Worm (Caenorhabditis elegans) whole organism, young adult: ENCODE results near the gene hrg-2.

ENCODE experiments used
- B0019.2 ChIP-seq: fragments of 200-800 bp; sonication (Bioruptor generic); conservative IDR thresholded peaks from 2 replicates; pipeline ENCODE4 v1.3.6; 2022; ENCODE audit warnings: missing genetic modification reagents, missing genetic modification characterization, missing compliant biosample characterization
- B0336.3 ChIP-seq: fragments of 200-800 bp; sonication (Bioruptor generic); IDR thresholded peaks from 2 replicates; pipeline ENCODE4 v1.3.6; 2022; ENCODE audit warnings: missing genetic modification characterization, missing compliant biosample characterization
- F10E7.11 ChIP-seq: sonication (generic microtip); optimal IDR thresholded peaks from 2 replicates; lab custom pipeline; 2017; ENCODE audit warnings: mild to moderate bottlenecking, missing genetic modification characterization, moderate library complexity, missing compliant biosample characterization
- F37B4.10 ChIP-seq: fragments of 200-800 bp; sonication (Bioruptor generic); IDR thresholded peaks from 2 replicates; pipeline ENCODE4 v1.3.6; 2022; ENCODE audit warnings: missing genetic modification characterization, missing compliant biosample characterization
- F39B2.1 ChIP-seq: fragments of 200-800 bp; sonication (Bioruptor generic); IDR thresholded peaks from 2 replicates; pipeline ENCODE4 v1.3.6; 2022; ENCODE audit warnings: missing genetic modification reagents, missing genetic modification characterization, missing compliant biosample characterization
- F57C9.4 ChIP-seq: sonication (generic microtip); optimal IDR thresholded peaks from 2 replicates; lab custom pipeline; 2017; ENCODE audit warnings: mild to moderate bottlenecking, missing genetic modification characterization, missing compliant biosample characterization
- T07F8.4 ChIP-seq: sonication (generic microtip); optimal IDR thresholded peaks from 2 replicates; lab custom pipeline; 2016; ENCODE audit warnings: mild to moderate bottlenecking, missing genetic modification characterization, moderate library complexity, missing compliant biosample characterization
- Y53F4B.3 ChIP-seq: fragments of 200-800 bp; sonication (Bioruptor generic); IDR thresholded peaks from 2 replicates; pipeline ENCODE4 v1.3.6; 2022; ENCODE audit warnings: missing genetic modification reagents, missing genetic modification characterization, missing compliant biosample characterization
- Y95B8A.8 ChIP-seq: fragments of 200-800 bp; sonication (Bioruptor generic); IDR thresholded peaks from 2 replicates; pipeline ENCODE4 v1.3.6; 2022; ENCODE audit warnings: missing genetic modification reagents, missing genetic modification characterization, missing compliant biosample characterization
- attf-3 ChIP-seq: fragments of 200-800 bp; sonication (Bioruptor generic); conservative IDR thresholded peaks from 2 replicates; pipeline ENCODE4 v1.3.6; 2022; ENCODE audit warnings: missing genetic modification reagents, missing genetic modification characterization, missing compliant biosample characterization
- attf-5 ChIP-seq: fragments of 200-800 bp; sonication (Bioruptor generic); optimal IDR thresholded peaks from 2 replicates; lab custom pipeline; 2018; ENCODE audit warnings: mild to moderate bottlenecking, missing genetic modification characterization, missing compliant biosample characterization
- ccch-3 ChIP-seq: fragments of 200-800 bp; sonication (Bioruptor generic); optimal IDR thresholded peaks from 2 replicates; lab custom pipeline; 2018; ENCODE audit warnings: mild to moderate bottlenecking, missing genetic modification characterization, missing compliant biosample characterization
- ceh-79 ChIP-seq: sonication (generic microtip); optimal IDR thresholded peaks from 2 replicates; lab custom pipeline; 2017; ENCODE audit warnings: mild to moderate bottlenecking, missing genetic modification characterization, missing compliant biosample characterization
- ceh-91 ChIP-seq: fragments of 200-800 bp; sonication (Bioruptor generic); IDR thresholded peaks from 2 replicates; pipeline ENCODE4 v1.3.6; 2022; ENCODE audit warnings: missing genetic modification reagents, missing genetic modification characterization, missing compliant biosample characterization
- dpff-1 ChIP-seq: sonication (generic microtip); optimal IDR thresholded peaks from 2 replicates; lab custom pipeline; 2017; ENCODE audit warnings: mild to moderate bottlenecking, missing genetic modification characterization, missing compliant biosample characterization
- egl-44 ChIP-seq: fragments of 200-800 bp; sonication (Bioruptor generic); IDR thresholded peaks from 2 replicates; pipeline ENCODE4 v1.3.6; 2022; ENCODE audit warnings: missing genetic modification reagents, missing genetic modification characterization, missing compliant biosample characterization
- egrh-3 ChIP-seq: fragments of 200-800 bp; sonication (Bioruptor generic); IDR thresholded peaks from 2 replicates; pipeline ENCODE4 v1.3.6; 2022; ENCODE audit warnings: missing genetic modification reagents, missing genetic modification characterization, missing compliant biosample characterization
- ets-4 ChIP-seq: fragments of 200-800 bp; sonication (Bioruptor generic); optimal IDR thresholded peaks from 2 replicates; lab custom pipeline; 2018; ENCODE audit warnings: mild to moderate bottlenecking, missing genetic modification characterization, missing compliant biosample characterization
- hsf-1 ChIP-seq: fragments of 200-800 bp; sonication (Bioruptor generic); IDR thresholded peaks from 2 replicates; pipeline ENCODE4 v1.3.6; 2022; ENCODE audit warnings: missing genetic modification reagents, missing genetic modification characterization, missing compliant biosample characterization
- lin-40 ChIP-seq: sonication (generic microtip); optimal IDR thresholded peaks from 2 replicates; lab custom pipeline; 2016; ENCODE audit warnings: missing genetic modification characterization, mild to moderate bottlenecking, missing compliant biosample characterization, missing genotype, missing genetic modification reagents
- lir-1 ChIP-seq: fragments of 200-800 bp; sonication (Bioruptor generic); conservative IDR thresholded peaks from 2 replicates; pipeline ENCODE4 v1.3.6; 2022; ENCODE audit warnings: missing genetic modification reagents, missing genetic modification characterization, missing compliant biosample characterization
- lsl-1 ChIP-seq: fragments of 200-800 bp; sonication (Bioruptor generic); optimal IDR thresholded peaks from 2 replicates; lab custom pipeline; 2018; ENCODE audit warnings: mild to moderate bottlenecking, missing genetic modification characterization, moderate library complexity, missing compliant biosample characterization
- madf-3 ChIP-seq: fragments of 200-800 bp; sonication (Bioruptor generic); IDR thresholded peaks from 2 replicates; pipeline ENCODE4 v1.3.6; 2022; ENCODE audit warnings: missing genetic modification reagents, missing genetic modification characterization, missing compliant biosample characterization
- madf-6 ChIP-seq: fragments of 200-800 bp; sonication (Bioruptor generic); IDR thresholded peaks from 2 replicates; pipeline ENCODE4 v1.3.6; 2022; ENCODE audit warnings: missing genetic modification reagents, missing genetic modification characterization, missing compliant biosample characterization
- madf-8 ChIP-seq: fragments of 200-800 bp; sonication (Bioruptor generic); conservative IDR thresholded peaks from 2 replicates; pipeline ENCODE4 v1.3.6; 2022; ENCODE audit warnings: missing genetic modification reagents, missing genetic modification characterization, missing compliant biosample characterization
- mxl-1 ChIP-seq: sonication (generic microtip); optimal IDR thresholded peaks from 2 replicates; lab custom pipeline; 2016; ENCODE audit warnings: missing genetic modification characterization, missing compliant biosample characterization
- nfya-2 ChIP-seq: fragments of 200-800 bp; sonication (Bioruptor generic); IDR thresholded peaks from 2 replicates; pipeline ENCODE4 v1.3.6; 2022; ENCODE audit warnings: missing genetic modification reagents, missing genetic modification characterization, missing compliant biosample characterization
- nhr-120 ChIP-seq: fragments of 200-800 bp; sonication (Bioruptor generic); IDR thresholded peaks from 2 replicates; pipeline ENCODE4 v1.3.6; 2022; ENCODE audit warnings: missing genetic modification characterization, missing compliant biosample characterization
- nhr-27 ChIP-seq: fragments of 200-800 bp; sonication (Bioruptor generic); optimal IDR thresholded peaks from 2 replicates; lab custom pipeline; 2018; ENCODE audit warnings: mild to moderate bottlenecking, missing genetic modification characterization, moderate library complexity, missing compliant biosample characterization
- nhr-80 ChIP-seq: sonication (generic microtip); optimal IDR thresholded peaks from 2 replicates; lab custom pipeline; 2016; ENCODE audit warnings: missing genetic modification characterization, missing compliant biosample characterization
- pbrm-1 ChIP-seq: fragments of 200-800 bp; sonication (Bioruptor generic); IDR thresholded peaks from 2 replicates; pipeline ENCODE4 v1.3.6; 2022; ENCODE audit warnings: missing genetic modification reagents, missing genetic modification characterization, missing compliant biosample characterization
- sea-2 ChIP-seq: fragments of 200-800 bp; sonication (Bioruptor generic); IDR thresholded peaks from 2 replicates; pipeline ENCODE4 v1.3.6; 2022; ENCODE audit warnings: missing genetic modification characterization, missing compliant biosample characterization
- ztf-26 ChIP-seq: sonication (generic microtip); optimal IDR thresholded peaks from 2 replicates; lab custom pipeline; 2017; ENCODE audit warnings: missing genetic modification characterization, missing compliant biosample characterization

Gene hrg-2

ce11 chrV:12395699-12396098 lies 14.6 kb downstream of the hrg-2 start, which contains the start of gene twk-14:
Gene twk-14, minus strand, starts transcription at chrV:12395706.
- TF ChIP-seq ceh-91 (GFP tag; lab: Robert Waterston, UW), result no peak
- TF ChIP-seq T07F8.4 (tag; lab: Kevin White, UChicago), result no peak
- TF ChIP-seq F37B4.10, result no peak
- no peak for TF ChIP-seq B0019.2

- no peak for TF ChIP-seq hsf-1 (GFP tag; lab: Robert Waterston, UW)
- TF ChIP-seq F39B2.1 (GFP tag; lab: Robert Waterston, UW), result no peak
- no peak for TF ChIP-seq F57C9.4 (tag; lab: Kevin White, UChicago)
- TF ChIP-seq nhr-27, result no peak
- TF ChIP-seq egl-44, result no peak
- TF ChIP-seq nhr-80 (tag; lab: Kevin White, UChicago), result no peak
- TF ChIP-seq lir-1 (GFP tag; lab: Robert Waterston, UW), result no peak
- TF ChIP-seq sea-2 (GFP tag; lab: Robert Waterston, UW), result no peak
- no peak for TF ChIP-seq F10E7.11 (tag; lab: Kevin White, UChicago)
- no peak for TF ChIP-seq madf-3
- no peak for TF ChIP-seq ets-4 (GFP tag; lab: Kevin White, UChicago)
- no peak for TF ChIP-seq B0336.3 (GFP tag; lab: Robert Waterston, UW)
- no peak for TF ChIP-seq lsl-1 (GFP tag; lab: Kevin White, UChicago)
- no peak for TF ChIP-seq madf-8 (GFP tag; lab: Robert Waterston, UW)
Observed at ce11 chrV:12386154-12386553, 24.2 kb downstream of the hrg-2 start, which contains the start of gene K01D12.15. Gene K01D12.15, plus strand, starts transcription at chrV:12386454.

- TF ChIP-seq pbrm-1 (GFP tag; lab: Robert Waterston, UW) (no peak), dpff-1 (tag; lab: Kevin White, UChicago) (no peak)
Observed at ce11 chrV:12377256-12377655, 33.1 kb downstream of the hrg-2 start, which contains the start of gene K01D12.1. Gene K01D12.1, plus strand, starts transcription at chrV:12377556.

ce11 chrV:12374252-12374651 lies 36.1 kb downstream of the hrg-2 start, which contains the start of gene F23H12.10:
Gene F23H12.10, minus strand, starts transcription at chrV:12374263.
- peak; percentile 55; the same call in 1 of the 2 replicates for TF ChIP-seq attf-3 (GFP tag; lab: Robert Waterston, UW)

ce11 chrV:12371386-12371785 lies 38.9 kb downstream of the hrg-2 start, which contains the start of gene F23H12.7:
Gene F23H12.7, plus strand, starts transcription at chrV:12371686.
- TF ChIP-seq Y53F4B.3 (GFP tag; lab: Robert Waterston, UW), result no peak
- no peak for TF ChIP-seq Y95B8A.8 (GFP tag; lab: Robert Waterston, UW)
- TF ChIP-seq nfya-2, result no peak
- no peak for TF ChIP-seq ztf-26
- no peak for TF ChIP-seq mxl-1
- TF ChIP-seq madf-6 (GFP tag; lab: Robert Waterston, UW), result no peak
- TF ChIP-seq egrh-3 (GFP tag; lab: Robert Waterston, UW), result no peak
- no peak for TF ChIP-seq ets-4 (GFP tag; lab: Kevin White, UChicago)
- TF ChIP-seq lin-40 (tag; lab: Kevin White, UChicago), result no peak
- no peak for TF ChIP-seq ceh-79
- no peak for TF ChIP-seq nhr-120 (GFP tag; lab: Robert Waterston, UW)
- TF ChIP-seq attf-5 (GFP tag; lab: Kevin White, UChicago), result no peak
- no peak for TF ChIP-seq ccch-3 (GFP tag; lab: Kevin White, UChicago)
